Fruit fly (Drosophila melanogaster): ENCODE data around the gene path.

DNA sequence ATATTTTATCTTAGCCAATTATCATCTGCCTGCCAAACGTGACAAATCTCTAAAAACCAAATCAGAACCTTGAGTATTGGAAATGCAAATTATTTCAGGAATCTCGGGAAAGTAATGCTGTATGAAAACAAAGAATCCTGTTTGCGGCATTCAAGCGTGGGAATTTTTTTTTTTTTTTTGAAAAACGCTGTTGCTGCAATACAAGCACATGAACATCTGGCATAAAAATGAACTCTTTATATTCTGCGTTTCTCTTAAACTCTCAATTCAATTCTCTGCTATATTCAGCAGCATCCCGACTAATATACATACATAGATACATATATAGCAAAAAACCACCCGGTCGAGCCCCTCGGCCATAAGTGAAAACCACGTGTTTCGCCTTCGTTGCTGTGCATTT lies 3.8 kb downstream of the path start:
- TF ChIP-seq Myc (optimal IDR thresholded peaks at IDR 0.05) = no peak
- no peak for TF ChIP-seq N (GFP tag; optimal IDR thresholded peaks at IDR 0.05)
- TF ChIP-seq Hnf4 (GFP tag; optimal IDR thresholded peaks at IDR 0.05) = no peak
- no peak for TF ChIP-seq usp (GFP tag; optimal IDR thresholded peaks at IDR 0.05)
- no peak for TF ChIP-seq dl (GFP tag; optimal IDR thresholded peaks at IDR 0.05; ENCODE audit: insufficient read depth in 1 of 2, partially characterized antibody in 2 of 2)
- TF ChIP-seq pan (optimal IDR thresholded peaks at IDR 0.05) = no peak
- no peak for TF ChIP-seq lola (GFP tag; optimal IDR thresholded peaks at IDR 0.05)
- no peak for TF ChIP-seq sv (GFP tag; optimal IDR thresholded peaks at IDR 0.05)
- TF ChIP-seq Hr78 (GFP tag; optimal IDR thresholded peaks at IDR 0.05) = no peak
- TF ChIP-seq CG32264 (GFP tag; optimal IDR thresholded peaks at IDR 0.05) = no peak
- no peak for TF ChIP-seq sage (GFP tag; optimal IDR thresholded peaks at IDR 0.05)
- no peak for TF ChIP-seq woc (GFP tag; optimal IDR thresholded peaks at IDR 0.05)
- TF ChIP-seq CG9705 (GFP tag; optimal IDR thresholded peaks at IDR 0.05) = no peak
- no peak for TF ChIP-seq h (GFP tag; optimal IDR thresholded peaks at IDR 0.05)

Measured in whole organism, wandering third instar larva.